Fruit fly (Drosophila melanogaster) whole organism, pupa: ENCODE data around the gene Ndae1.

Source experiments
- CG10348 ChIP-seq: fragments of 200-800 bp; sonication (Bioruptor generic); IDR thresholded peaks from 2 replicates; pipeline ENCODE4 v1.3.6; 2022; ENCODE audit warnings: missing biosample characterization, missing genetic modification characterization
- CG13204 ChIP-seq: fragments of 200-800 bp; sonication (Bioruptor generic); optimal IDR thresholded peaks from 2 replicates; lab custom pipeline; 2018; ENCODE audit warnings: missing biosample characterization, mild to moderate bottlenecking, missing genetic modification characterization, moderate library complexity
- CG15710 ChIP-seq: fragments of 200-800 bp; sonication (Bioruptor generic); optimal IDR thresholded peaks from 2 replicates; lab custom pipeline; 2018; ENCODE audit warnings: missing biosample characterization, mild to moderate bottlenecking, missing genetic modification characterization, moderate library complexity
- CG17806 ChIP-seq: fragments of 200-800 bp; sonication (Bioruptor generic); optimal IDR thresholded peaks from 2 replicates; lab custom pipeline; 2018; ENCODE audit warnings: missing biosample characterization, mild to moderate bottlenecking, missing genetic modification characterization, moderate library complexity
- CG32121 ChIP-seq: fragments of 200-800 bp; sonication (Bioruptor generic); IDR thresholded peaks from 2 replicates; pipeline ENCODE4 v1.3.6; 2022; ENCODE audit warnings: missing biosample characterization, missing genetic modification characterization
- CG34367 ChIP-seq: fragments of 200-800 bp; sonication (Bioruptor generic); optimal IDR thresholded peaks from 2 replicates; lab custom pipeline; 2018; ENCODE audit warnings: missing biosample characterization, mild to moderate bottlenecking, missing genetic modification characterization
- CG4496 ChIP-seq: fragments of 200-800 bp; sonication (Bioruptor generic); IDR thresholded peaks from 3 replicates; pipeline ENCODE4 v1.3.6; 2022; ENCODE audit warnings: missing biosample characterization, missing genetic modification characterization
- CG9948 ChIP-seq: fragments of 200-800 bp; sonication (Bioruptor generic); optimal IDR thresholded peaks from 2 replicates; lab custom pipeline; 2018; ENCODE audit warnings: missing biosample characterization, mild to moderate bottlenecking, missing genetic modification characterization, moderate library complexity
- EcR ChIP-seq: fragments of 200-800 bp; sonication (Bioruptor generic); optimal IDR thresholded peaks from 3 replicates; lab custom pipeline; 2019; ENCODE audit warnings: missing biosample characterization, missing genetic modification characterization, mild to moderate bottlenecking, moderate library complexity, missing genetic modification reagents
- Ets98B ChIP-seq: fragments of 200-800 bp; sonication (Bioruptor generic); IDR thresholded peaks from 2 replicates; pipeline ENCODE4 v1.3.6; 2022; ENCODE audit warnings: missing biosample characterization, missing genetic modification characterization
- Pif1A ChIP-seq: fragments of 200-800 bp; sonication (Bioruptor generic); optimal IDR thresholded peaks from 3 replicates; lab custom pipeline; 2016; ENCODE audit warnings: missing biosample characterization, missing genetic modification characterization
- fd96Ca ChIP-seq: fragments of 200-800 bp; sonication (Bioruptor generic); IDR thresholded peaks from 3 replicates; pipeline ENCODE4 v1.3.6; 2022; ENCODE audit warnings: missing biosample characterization, missing genetic modification characterization
- gl ChIP-seq: fragments of 200-800 bp; sonication (Bioruptor generic); optimal IDR thresholded peaks from 2 replicates; lab custom pipeline; 2018; ENCODE audit warnings: missing biosample characterization, mild to moderate bottlenecking, missing genetic modification characterization
- rn ChIP-seq: fragments of 200-800 bp; sonication (Bioruptor generic); IDR thresholded peaks from 2 replicates; pipeline ENCODE4 v1.3.6; 2022; ENCODE audit warnings: missing biosample characterization, missing genetic modification characterization

- TF ChIP-seq CG9948 (tag; lab: Kevin White, UChicago) (no peak), EcR (no peak), CG4496 (GFP tag; lab: Robert Waterston, UW) (no peak), rn (GFP tag; lab: Robert Waterston, UW) (no peak), Ets98B (GFP tag; lab: Robert Waterston, UW) (no peak), CG34367 (no peak), CG17806 (tag; lab: Kevin White, UChicago) (no peak), CG13204 (no peak), CG15710 (tag; lab: Kevin White, UChicago) (no peak), gl (no peak), CG32121 (no peak), CG10348 (GFP tag; lab: Robert Waterston, UW) (no peak), fd96Ca (GFP tag; lab: Robert Waterston, UW) (no peak), Pif1A (GFP tag; lab: Kevin White, UChicago) (no peak)
Observed at dm6 chr2L:7214885-7215284, 34.3 kb downstream of the Ndae1 start.
